Worm (Caenorhabditis elegans): ENCODE data around the gene dod-20.

Gene dod-20

ce11 chrV:422133-422532 lies at the start of gene dod-20:
Gene dod-20 (plus strand): TSS chrV:422433.
- TF ChIP-seq unc-62 (GFP tag; optimal IDR thresholded peaks at IDR 0.05), result no peak

ce11 chrV:373192-373591 lies 49.0 kb upstream of the dod-20 start:
- TF ChIP-seq unc-62 (GFP tag; optimal IDR thresholded peaks at IDR 0.05), result no peak

- no peak for TF ChIP-seq unc-62 (GFP tag; optimal IDR thresholded peaks at IDR 0.05)
Measured at ce11 chrV:376790-377189, 45.4 kb upstream of the dod-20 start.

- no peak for TF ChIP-seq unc-62 (GFP tag; optimal IDR thresholded peaks at IDR 0.05)
Measured at ce11 chrV:378231-378630, 44.0 kb upstream of the dod-20 start.

- TF ChIP-seq unc-62 (GFP tag; optimal IDR thresholded peaks at IDR 0.05), result no peak
Measured at ce11 chrV:380186-380585, 42.0 kb upstream of the dod-20 start, which contains the start of gene mltn-8. Gene mltn-8 (minus strand): TSS chrV:380286.

ce11 chrV:381227-381950 lies 40.8 kb upstream of the dod-20 start, which contains the start of gene ZK6.8:
Gene ZK6.8 (plus strand): TSS chrV:381908.
- no peak for TF ChIP-seq unc-62 (GFP tag; optimal IDR thresholded peaks at IDR 0.05)

- no peak for TF ChIP-seq unc-62 (GFP tag; optimal IDR thresholded peaks at IDR 0.05)
Measured at ce11 chrV:384511-384910, 37.7 kb upstream of the dod-20 start.

- no peak for TF ChIP-seq unc-62 (GFP tag; optimal IDR thresholded peaks at IDR 0.05)
Measured at ce11 chrV:385488-385887, 36.7 kb upstream of the dod-20 start, which contains the start of gene lipl-5. Gene lipl-5 (plus strand): TSS chrV:385746.

ce11 chrV:388397-388796 lies 33.8 kb upstream of the dod-20 start, which contains the start of gene ZK6.6:
Gene ZK6.6 (plus strand): TSS chrV:388697.
- TF ChIP-seq unc-62 (GFP tag; optimal IDR thresholded peaks at IDR 0.05), result no peak

- TF ChIP-seq unc-62 (GFP tag; optimal IDR thresholded peaks at IDR 0.05), result no peak
Measured at ce11 chrV:392199-392678, 30.0 kb upstream of the dod-20 start, which contains the start of gene nhr-254. Gene nhr-254 (plus strand): TSS chrV:392628.

ce11 chrV:396309-396708 lies 25.9 kb upstream of the dod-20 start, which contains the start of gene nhr-253:
Gene nhr-253 (plus strand): TSS chrV:396593.
- no peak for TF ChIP-seq unc-62 (GFP tag; optimal IDR thresholded peaks at IDR 0.05)

ce11 chrV:399721-400120 lies 22.5 kb upstream of the dod-20 start, which contains the start of gene scl-27:
Gene scl-27 (plus strand): TSS chrV:400021.
- no peak for TF ChIP-seq unc-62 (GFP tag; optimal IDR thresholded peaks at IDR 0.05)

ce11 chrV:403028-403427 lies 19.2 kb upstream of the dod-20 start, which contains the start of gene srh-62:
Gene srh-62 (minus strand): TSS chrV:403128.
- no peak for TF ChIP-seq unc-62 (GFP tag; optimal IDR thresholded peaks at IDR 0.05)

ce11 chrV:404210-404669 lies 18.0 kb upstream of the dod-20 start, which contains the start of gene nhr-252:
Gene nhr-252 (plus strand): TSS chrV:404619.
- no peak for TF ChIP-seq unc-62 (GFP tag; optimal IDR thresholded peaks at IDR 0.05)

- TF ChIP-seq unc-62 (GFP tag; optimal IDR thresholded peaks at IDR 0.05), result no peak
Measured at ce11 chrV:412820-413219, 9.4 kb upstream of the dod-20 start.

ce11 chrV:414630-415029 lies 7.6 kb upstream of the dod-20 start, which contains the start of gene dod-19:
Gene dod-19 (minus strand): TSS chrV:414759.
- TF ChIP-seq unc-62 (GFP tag; optimal IDR thresholded peaks at IDR 0.05), result no peak

- TF ChIP-seq unc-62 (GFP tag; optimal IDR thresholded peaks at IDR 0.05), result no peak
Measured at ce11 chrV:415072-415471, 7.2 kb upstream of the dod-20 start.

Measured in whole organism, dauer.